Worm (Caenorhabditis elegans): ENCODE results near the gene cwp-3.

- TF ChIP-seq fos-1 (tag; optimal IDR thresholded peaks at IDR 0.05) (no peak), ceh-82 (tag; optimal IDR thresholded peaks at IDR 0.05) (no peak), ama-1 (optimal IDR thresholded peaks at IDR 0.05) (no peak), nhr-25 (tag; optimal IDR thresholded peaks at IDR 0.05) (no peak)
Observed at ce11 chrV:4851969-4852368, 9.3 kb downstream of the cwp-3 start.

All from whole organism, L3 larva.